Worm (Caenorhabditis elegans) whole organism, L2 larva: Measurements from ENCODE around the gene T11B7.5.

Experiments
- F13H6.1 ChIP-seq: sonication (generic microtip); optimal IDR thresholded peaks from 2 replicates; lab custom pipeline; 2016; ENCODE audit warnings: missing genetic modification characterization, missing compliant biosample characterization
- R02D3.7 ChIP-seq: fragments of 150-350 bp; optimal IDR thresholded peaks from 2 replicates; lab custom pipeline; 2014; ENCODE audit warnings: missing biosample characterization, missing genetic modification characterization
- Y55F3AM.14 ChIP-seq: fragments of 200-800 bp; sonication (Bioruptor generic); optimal IDR thresholded peaks from 2 replicates; lab custom pipeline; 2018; ENCODE audit warnings: mild to moderate bottlenecking, missing genetic modification characterization, missing compliant biosample characterization
- ZK546.5 ChIP-seq: sonication (generic microtip); optimal IDR thresholded peaks from 2 replicates; lab custom pipeline; 2017; ENCODE audit warnings: missing biosample characterization, missing genetic modification characterization
- alr-1 ChIP-seq: fragments of 150-350 bp; optimal IDR thresholded peaks from 2 replicates; lab custom pipeline; 2014; ENCODE audit warnings: missing biosample characterization, missing genetic modification characterization
- aly-2 ChIP-seq: fragments of 150-350 bp; optimal IDR thresholded peaks from 2 replicates; lab custom pipeline; 2014; ENCODE audit warnings: missing biosample characterization, missing genetic modification characterization
- ama-1 ChIP-seq: fragments of 150-350 bp; optimal IDR thresholded peaks from 2 replicates; lab custom pipeline; 2018; ENCODE audit warnings: inconsistent platforms
- blmp-1 ChIP-seq: sonication (generic microtip); optimal IDR thresholded peaks from 2 replicates; lab custom pipeline; 2017; ENCODE audit warnings: missing genetic modification characterization, mild to moderate bottlenecking, missing compliant biosample characterization, antibody characterized with exemption, moderate library complexity; ENCODE audit not compliant: insufficient read depth
- ceh-16 ChIP-seq: fragments of 150-350 bp; optimal IDR thresholded peaks from 2 replicates; lab custom pipeline; 2014; ENCODE audit warnings: missing biosample characterization, missing genetic modification characterization
- ceh-82 ChIP-seq: fragments of 150-350 bp; optimal IDR thresholded peaks from 2 replicates; lab custom pipeline; 2014; ENCODE audit warnings: missing biosample characterization, missing genetic modification characterization
- crh-2 ChIP-seq: sonication (generic microtip); optimal IDR thresholded peaks from 2 replicates; lab custom pipeline; 2017; ENCODE audit warnings: missing biosample characterization, missing genetic modification characterization
- dmd-4 ChIP-seq: sonication (generic microtip); optimal IDR thresholded peaks from 2 replicates; lab custom pipeline; 2017; ENCODE audit warnings: missing biosample characterization, missing genetic modification characterization
- egl-27 ChIP-seq: sonication (generic microtip); optimal IDR thresholded peaks from 3 replicates; lab custom pipeline; 2017; ENCODE audit warnings: missing biosample characterization, missing genetic modification reagents, missing genetic modification characterization
- elt-1 ChIP-seq: fragments of 150-350 bp; optimal IDR thresholded peaks from 2 replicates; lab custom pipeline; 2014; ENCODE audit warnings: missing biosample characterization, missing genetic modification characterization
- elt-3 ChIP-seq: sonication (generic microtip); optimal IDR thresholded peaks from 2 replicates; lab custom pipeline; 2017; ENCODE audit warnings: missing biosample characterization, missing genetic modification characterization
- fos-1 ChIP-seq: fragments of 150-350 bp; optimal IDR thresholded peaks from 2 replicates; lab custom pipeline; 2014; ENCODE audit warnings: missing biosample characterization, missing genetic modification characterization
- gmeb-1 ChIP-seq: fragments of 150-350 bp; optimal IDR thresholded peaks from 2 replicates; lab custom pipeline; 2014; ENCODE audit warnings: missing biosample characterization, missing genetic modification characterization
- lin-13 ChIP-seq: fragments of 150-350 bp; optimal IDR thresholded peaks from 2 replicates; lab custom pipeline; 2014; ENCODE audit warnings: missing biosample characterization, missing genetic modification reagents, missing genetic modification characterization
- lsy-2 ChIP-seq, 2 experiments: fragments of 150-350 bp in 1 of 2; sonication (generic microtip) in 1 of 2; optimal IDR thresholded peaks; 2 replicates each; lab custom pipeline; 2014 to 2017; ENCODE audit warnings: missing biosample characterization in 2 of 2, missing genetic modification characterization in 2 of 2
- mbf-1 ChIP-seq: sonication (generic microtip); optimal IDR thresholded peaks from 2 replicates; lab custom pipeline; 2017; ENCODE audit warnings: missing biosample characterization, missing genetic modification characterization
- mdl-1 ChIP-seq, 2 experiments: fragments of 150-350 bp in 1 of 2; sonication (generic microtip) in 1 of 2; optimal IDR thresholded peaks; 2 replicates each; lab custom pipeline; 2017; ENCODE audit warnings: missing biosample characterization in 2 of 2, missing genetic modification characterization in 2 of 2
- nhr-11 ChIP-seq: fragments of 150-350 bp; optimal IDR thresholded peaks from 2 replicates; lab custom pipeline; 2014; ENCODE audit warnings: missing biosample characterization, missing genetic modification characterization
- nhr-12 ChIP-seq: fragments of 150-350 bp; optimal IDR thresholded peaks from 2 replicates; lab custom pipeline; 2014; ENCODE audit warnings: missing biosample characterization, missing genetic modification characterization
- nhr-21 ChIP-seq: fragments of 150-350 bp; optimal IDR thresholded peaks from 2 replicates; lab custom pipeline; 2014; ENCODE audit warnings: missing biosample characterization, missing genetic modification characterization
- nhr-23 ChIP-seq: fragments of 150-350 bp; optimal IDR thresholded peaks from 2 replicates; lab custom pipeline; 2014; ENCODE audit warnings: missing biosample characterization, missing genetic modification reagents, missing genetic modification characterization
- nhr-237 ChIP-seq: fragments of 150-350 bp; optimal IDR thresholded peaks from 2 replicates; lab custom pipeline; 2014; ENCODE audit warnings: missing biosample characterization, missing genetic modification characterization
- nhr-25 ChIP-seq: fragments of 150-350 bp; sonication (generic microtip); optimal IDR thresholded peaks from 3 replicates; lab custom pipeline; 2014; ENCODE audit warnings: missing biosample characterization, missing genetic modification characterization
- nhr-6 ChIP-seq: fragments of 150-350 bp; optimal IDR thresholded peaks from 2 replicates; lab custom pipeline; 2014; ENCODE audit warnings: missing biosample characterization, missing genetic modification characterization
- nhr-77 ChIP-seq: fragments of 150-350 bp; optimal IDR thresholded peaks from 2 replicates; lab custom pipeline; 2014; ENCODE audit warnings: missing biosample characterization, missing genetic modification characterization
- peb-1 ChIP-seq: fragments of 150-350 bp; optimal IDR thresholded peaks from 2 replicates; lab custom pipeline; 2014; ENCODE audit warnings: missing biosample characterization, missing genetic modification characterization
- sem-4 ChIP-seq: fragments of 150-350 bp; optimal IDR thresholded peaks from 2 replicates; lab custom pipeline; 2014; ENCODE audit warnings: missing biosample characterization, missing genetic modification reagents, missing genetic modification characterization
- sma-3 ChIP-seq: sonication (generic microtip); optimal IDR thresholded peaks from 2 replicates; lab custom pipeline; 2016; ENCODE audit warnings: missing genetic modification reagents, missing genetic modification characterization, missing compliant biosample characterization
- sma-9 ChIP-seq, 2 experiments: fragments of 150-350 bp in 1 of 2; sonication (generic microtip) in 1 of 2; optimal IDR thresholded peaks; 2 replicates each; lab custom pipeline; 2014 to 2016; ENCODE audit warnings: missing genetic modification characterization in 2 of 2, mild to moderate bottlenecking in 1 of 2, missing biosample characterization in 1 of 2, missing compliant biosample characterization in 1 of 2, missing genetic modification reagents in 1 of 2, moderate library complexity in 1 of 2
- snpc-4 ChIP-seq: fragments of 150-350 bp; optimal IDR thresholded peaks from 2 replicates; lab custom pipeline; 2014; ENCODE audit warnings: missing biosample characterization, missing genetic modification characterization
- unc-39 ChIP-seq: fragments of 150-350 bp; optimal IDR thresholded peaks from 2 replicates; lab custom pipeline; 2014; ENCODE audit warnings: missing biosample characterization, missing genetic modification characterization
- unc-55 ChIP-seq: fragments of 150-350 bp; sonication (generic microtip); optimal IDR thresholded peaks from 3 replicates; lab custom pipeline; 2014; ENCODE audit warnings: missing biosample characterization, missing genetic modification reagents, missing genetic modification characterization
- unc-62 ChIP-seq: fragments of 150-350 bp; optimal IDR thresholded peaks from 2 replicates; lab custom pipeline; 2014; ENCODE audit warnings: missing biosample characterization, missing genetic modification reagents, missing genetic modification characterization
- zag-1 ChIP-seq: fragments of 150-350 bp; optimal IDR thresholded peaks from 2 replicates; lab custom pipeline; 2014; ENCODE audit warnings: missing biosample characterization, missing genetic modification characterization
- ztf-1 ChIP-seq: fragments of 200-800 bp; sonication (Bioruptor generic); conservative IDR thresholded peaks from 2 replicates; pipeline ENCODE4 v1.3.6; 2022; ENCODE audit warnings: missing genetic modification characterization, missing compliant biosample characterization
- ztf-11 ChIP-seq: sonication (generic microtip); optimal IDR thresholded peaks from 2 replicates; lab custom pipeline; 2017; ENCODE audit warnings: missing biosample characterization, missing genetic modification characterization
- ztf-4 ChIP-seq: fragments of 150-350 bp; optimal IDR thresholded peaks from 2 replicates; lab custom pipeline; 2014; ENCODE audit warnings: missing biosample characterization, missing genetic modification characterization

T11B7.5 gene

DNA sequence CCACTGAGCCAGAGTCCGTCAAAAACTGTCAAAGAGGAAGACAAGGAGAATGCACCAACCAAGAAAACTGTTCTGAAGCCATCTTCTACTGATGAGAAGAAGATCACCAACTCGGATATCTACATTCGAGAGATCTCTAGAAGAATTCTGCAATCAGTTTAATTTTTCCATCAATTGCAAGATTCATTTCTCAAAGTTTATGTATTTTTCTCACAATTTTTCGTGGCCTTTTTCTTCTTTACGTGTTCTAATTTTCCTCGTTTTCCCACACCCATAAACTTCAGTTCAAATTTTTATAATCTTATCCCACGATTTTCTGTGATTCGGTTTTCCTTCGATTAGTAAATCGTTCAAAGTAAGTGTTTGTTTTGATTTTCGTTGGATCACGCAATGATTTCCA is 18.0 kb upstream of the T11B7.5 start, which contains the start of gene hdl-2:
Gene hdl-2, plus strand, starts transcription at position 301 of the 400 bp plus-strand sequence.
- TF ChIP-seq alr-1 (tag; lab: Kevin White, UChicago) = no peak
- no peak for TF ChIP-seq Y55F3AM.14 (GFP tag; lab: Kevin White, UChicago)
- no peak for TF ChIP-seq fos-1 (tag; lab: Kevin White, UChicago)
- no peak for TF ChIP-seq ceh-82 (tag; lab: Kevin White, UChicago)
- TF ChIP-seq ceh-16 = no peak
- no peak for TF ChIP-seq R02D3.7 (tag; lab: Kevin White, UChicago)
- TF ChIP-seq unc-39 (tag; lab: Kevin White, UChicago) = no peak
- TF ChIP-seq ztf-1 (GFP tag; lab: Robert Waterston, UW) = no peak
- no peak for TF ChIP-seq dmd-4
- no peak for TF ChIP-seq nhr-237

ce11 chrIV:8872958-8873357 is 17.1 kb upstream of the T11B7.5 start, which contains the start of gene C09G9.3:
Gene C09G9.3 (minus strand): TSS chrIV:8873058.
- TF ChIP-seq unc-55 (GFP tag; lab: Kevin White, UChicago) = no peak
- TF ChIP-seq lin-13 (GFP tag; lab: Kevin White, UChicago) = no peak
- TF ChIP-seq snpc-4 (tag; lab: Kevin White, UChicago) = no peak
- no peak for TF ChIP-seq elt-1
- TF ChIP-seq F13H6.1 = no peak
- no peak for TF ChIP-seq gmeb-1 (tag; lab: Kevin White, UChicago)
- no peak for TF ChIP-seq sma-9 (GFP tag; optimal IDR thresholded peaks at IDR 0.05; lab: Kevin White, UChicago)
- no peak for TF ChIP-seq sma-9 (tag; optimal IDR thresholded peaks at IDR 0.05; lab: Kevin White, UChicago)
- TF ChIP-seq sem-4 = no peak
- TF ChIP-seq unc-39 (tag; lab: Kevin White, UChicago) = no peak
- TF ChIP-seq ceh-16 = no peak

DNA sequence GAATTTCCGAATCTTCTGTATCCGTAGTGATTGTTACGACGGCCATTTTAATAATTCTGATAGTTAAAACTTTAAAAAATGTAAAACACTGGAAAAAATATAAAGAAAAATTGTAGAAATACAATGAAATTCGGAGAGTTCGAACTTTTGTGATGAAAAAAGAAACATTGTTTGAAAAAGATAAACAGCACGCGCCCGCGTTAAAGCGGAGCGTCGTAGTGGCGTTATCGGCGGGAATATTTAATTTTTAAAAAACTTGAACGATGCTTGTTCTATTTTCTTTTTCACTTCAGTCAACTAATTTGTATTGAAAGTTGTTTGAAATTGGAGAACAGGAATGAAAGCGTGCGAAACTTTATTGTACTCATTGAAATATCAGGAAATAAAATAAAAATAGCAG is 13.8 kb upstream of the T11B7.5 start, which contains the start of gene npp-23:
Gene npp-23, minus strand, starts transcription at position 56 of the 400 bp plus-strand sequence.
- TF ChIP-seq R02D3.7 (tag; lab: Kevin White, UChicago) (no peak), sem-4 (no peak), nhr-6 (tag; lab: Kevin White, UChicago) (no peak), sma-9 (GFP tag; optimal IDR thresholded peaks at IDR 0.05; lab: Kevin White, UChicago) (no peak), sma-9 (tag; optimal IDR thresholded peaks at IDR 0.05; lab: Kevin White, UChicago) (no peak), mbf-1 (tag; lab: Kevin White, UChicago) (no peak), mdl-1 (tag; optimal IDR thresholded peaks at IDR 0.05; lab: Kevin White, UChicago) (no peak), F13H6.1 (no peak), ama-1 (lab: Kevin White, UChicago) (no peak), snpc-4 (tag; lab: Kevin White, UChicago) (peak; percentile 12), crh-2 (tag; lab: Kevin White, UChicago) (no peak), fos-1 (tag; lab: Kevin White, UChicago) (no peak), Y55F3AM.14 (GFP tag; lab: Kevin White, UChicago) (no peak), gmeb-1 (tag; lab: Kevin White, UChicago) (peak; percentile 94), sma-3 (GFP tag; lab: Kevin White, UChicago) (peak; percentile 20)
- TF ChIP-seq, all 48 proteins: peak for 3

DNA sequence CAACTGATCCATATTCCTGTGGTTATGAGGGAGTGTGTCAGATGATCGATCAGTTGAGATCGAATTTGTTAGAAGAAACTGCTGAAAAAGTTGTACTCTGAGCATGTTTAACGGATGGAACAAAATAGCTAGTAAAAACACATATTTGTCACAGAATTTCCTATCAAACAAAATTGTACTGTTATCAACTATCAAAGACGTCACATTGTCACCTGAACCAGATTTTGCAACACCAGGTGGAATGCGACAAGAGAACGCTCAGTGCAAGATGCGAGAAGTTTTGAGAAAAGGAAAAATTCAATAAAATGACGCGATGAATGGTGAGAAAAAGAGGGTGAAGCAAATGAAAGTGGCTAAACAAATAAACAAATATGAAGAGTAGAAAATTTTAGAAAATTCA is 11.7 kb upstream of the T11B7.5 start:
- TF ChIP-seq gmeb-1 (tag; lab: Kevin White, UChicago) = no peak
- TF ChIP-seq crh-2 (tag; lab: Kevin White, UChicago) = peak; percentile 6
- no peak for TF ChIP-seq R02D3.7 (tag; lab: Kevin White, UChicago)
- TF ChIP-seq egl-27 = no peak
- TF ChIP-seq sma-9 (GFP tag; optimal IDR thresholded peaks at IDR 0.05; lab: Kevin White, UChicago) = peak; percentile 44
- TF ChIP-seq sma-9 (tag; optimal IDR thresholded peaks at IDR 0.05; lab: Kevin White, UChicago) = no peak
- TF ChIP-seq lsy-2 (tag; optimal IDR thresholded peaks at IDR 0.05; lab: Kevin White, UChicago) = peak in 1 of 2 experiments; percentile 10
- no peak for TF ChIP-seq peb-1 (tag; lab: Kevin White, UChicago)
- no peak for TF ChIP-seq zag-1 (tag; lab: Kevin White, UChicago)
- TF ChIP-seq nhr-12 = no peak
- peak; percentile 23 for TF ChIP-seq fos-1 (tag; lab: Kevin White, UChicago)
- no peak for TF ChIP-seq unc-55 (GFP tag; lab: Kevin White, UChicago)
- no peak for TF ChIP-seq nhr-25 (tag; lab: Kevin White, UChicago)
- no peak for TF ChIP-seq F13H6.1

- peak; percentile 29 for TF ChIP-seq snpc-4 (tag; lab: Kevin White, UChicago)
- TF ChIP-seq Y55F3AM.14 (GFP tag; lab: Kevin White, UChicago) = peak; percentile 63
- no peak for TF ChIP-seq elt-1
- peak; percentile 52 for TF ChIP-seq nhr-21
- no peak for TF ChIP-seq dmd-4
- no peak for TF ChIP-seq R02D3.7 (tag; lab: Kevin White, UChicago)
- TF ChIP-seq elt-3 (tag; lab: Kevin White, UChicago) = no peak
- peak; percentile 11 for TF ChIP-seq gmeb-1 (tag; lab: Kevin White, UChicago)
- no peak for TF ChIP-seq ztf-11 (tag; lab: Kevin White, UChicago)
- TF ChIP-seq nhr-6 (tag; lab: Kevin White, UChicago) = no peak
- no peak for TF ChIP-seq unc-62 (GFP tag; lab: Kevin White, UChicago)
- no peak for TF ChIP-seq mbf-1 (tag; lab: Kevin White, UChicago)
- peak; percentile 79 for TF ChIP-seq F13H6.1
- TF ChIP-seq unc-55 (GFP tag; lab: Kevin White, UChicago) = no peak
- no peak for TF ChIP-seq aly-2 (tag; lab: Kevin White, UChicago)
- no peak for TF ChIP-seq ceh-16
- TF ChIP-seq blmp-1 (tag; lab: Kevin White, UChicago) = peak; percentile 75
- TF ChIP-seq ztf-4 (tag; lab: Kevin White, UChicago) = no peak
- TF ChIP-seq nhr-77 (tag; lab: Kevin White, UChicago) = no peak
- TF ChIP-seq nhr-11 (tag; lab: Kevin White, UChicago) = no peak
- peak; percentile 87 for TF ChIP-seq sem-4
- TF ChIP-seq peb-1 (tag; lab: Kevin White, UChicago) = no peak
- no peak for TF ChIP-seq nhr-23 (tag; lab: Kevin White, UChicago)
- no peak for TF ChIP-seq zag-1 (tag; lab: Kevin White, UChicago)
- TF ChIP-seq ZK546.5 = no peak
These were observed 10.2 kb upstream of the T11B7.5 start for ce11 chrIV:8866092-8866491.
